Worm (Caenorhabditis elegans) whole organism, early embryonic: ENCODE results near the gene C11D2.4.

Experiments used
- B0310.2 ChIP-seq: sonication (generic microtip); optimal IDR thresholded peaks from 2 replicates; lab custom pipeline; 2016; ENCODE audit warnings: mild to moderate bottlenecking, missing genetic modification characterization, missing compliant biosample characterization
- F13C5.2 ChIP-seq: sonication (generic microtip); optimal IDR thresholded peaks from 2 replicates; lab custom pipeline; 2017; ENCODE audit warnings: mild to moderate bottlenecking, missing genetic modification characterization, inconsistent platforms, missing compliant biosample characterization
- ama-1 ChIP-seq: fragments of 150-350 bp; optimal IDR thresholded peaks from 2 replicates; lab custom pipeline; 2014
- ceh-13 ChIP-seq: fragments of 200-800 bp; sonication (Bioruptor generic); optimal IDR thresholded peaks from 2 replicates; lab custom pipeline; 2018; ENCODE audit warnings: mild to moderate bottlenecking, missing genetic modification characterization, missing compliant biosample characterization
- ceh-36 ChIP-seq: sonication (generic microtip); optimal IDR thresholded peaks from 2 replicates; lab custom pipeline; 2016; ENCODE audit warnings: missing genetic modification characterization, inconsistent platforms, missing compliant biosample characterization
- flt-1 ChIP-seq: fragments of 200-800 bp; sonication (Bioruptor generic); IDR thresholded peaks from 2 replicates; pipeline ENCODE4 v1.3.6; 2022; ENCODE audit warnings: missing genetic modification characterization, missing compliant biosample characterization
- pes-1 ChIP-seq: fragments of 200-800 bp; sonication (Bioruptor generic); IDR thresholded peaks from 2 replicates; pipeline ENCODE4 v1.3.6; 2022; ENCODE audit warnings: missing genetic modification reagents, missing genetic modification characterization, missing compliant biosample characterization
- scrt-1 ChIP-seq: fragments of 200-800 bp; sonication (Bioruptor generic); IDR thresholded peaks from 2 replicates; pipeline ENCODE4 v1.3.6; 2022; ENCODE audit warnings: missing genetic modification characterization, missing compliant biosample characterization
- sea-1 ChIP-seq: fragments of 200-800 bp; sonication (Bioruptor generic); conservative IDR thresholded peaks from 2 replicates; pipeline ENCODE4 v1.3.6; 2022; ENCODE audit warnings: missing genetic modification characterization, missing compliant biosample characterization
- tbx-11 ChIP-seq: fragments of 200-800 bp; sonication (Bioruptor generic); IDR thresholded peaks from 2 replicates; pipeline ENCODE4 v1.3.6; 2022; ENCODE audit warnings: missing genetic modification characterization, missing compliant biosample characterization
- tbx-37 ChIP-seq: fragments of 200-800 bp; sonication (Bioruptor generic); conservative IDR thresholded peaks from 2 replicates; pipeline ENCODE4 v1.3.6; 2022; ENCODE audit warnings: missing genetic modification reagents, missing genetic modification characterization, missing compliant biosample characterization
- tra-4 ChIP-seq: sonication (generic microtip); optimal IDR thresholded peaks from 2 replicates; lab custom pipeline; 2017; ENCODE audit warnings: missing genetic modification characterization, missing compliant biosample characterization

DNA sequence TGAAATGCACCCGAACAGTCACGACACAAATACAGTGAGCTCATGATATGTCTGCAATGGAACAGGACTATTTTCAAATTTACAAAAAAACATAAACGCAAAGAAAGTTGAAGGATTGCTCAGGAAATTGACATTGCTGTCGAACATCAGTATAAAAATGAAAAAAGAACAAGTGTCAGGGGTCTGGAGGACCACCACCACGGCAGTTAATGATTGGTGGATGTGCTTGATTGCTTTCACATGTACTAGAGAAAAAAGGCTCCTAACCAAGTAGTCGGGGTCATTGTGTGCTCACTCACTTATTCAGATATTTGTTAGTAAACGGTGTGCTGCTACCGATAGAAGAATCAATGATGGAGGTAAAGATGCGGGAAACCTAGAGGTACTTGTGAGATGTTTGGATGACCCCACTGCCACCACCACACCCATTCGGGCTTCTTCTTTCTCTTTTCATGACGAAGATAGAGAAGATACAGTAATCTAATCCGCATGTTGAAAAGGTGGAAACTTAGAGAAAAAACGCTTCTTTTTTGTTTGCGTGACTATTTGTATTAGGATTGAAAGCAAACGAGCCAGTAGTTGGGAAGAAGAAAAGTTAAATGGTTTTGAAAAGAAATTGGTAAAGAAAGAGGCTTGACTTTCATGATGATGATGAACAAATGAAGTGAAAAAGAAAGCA, 29.4 kb downstream of the C11D2.4 start, which contains the start of gene M03D4.4:
- TF ChIP-seq ceh-13 (GFP tag; lab: Kevin White, UChicago) (no peak), tbx-37 (no peak), ama-1 (lab: Kevin White, UChicago) (no peak), scrt-1 (GFP tag; lab: Robert Waterston, UW) (no peak), tra-4 (tag; lab: Kevin White, UChicago) (no peak), sea-1 (GFP tag; lab: Robert Waterston, UW) (no peak), pes-1 (GFP tag; lab: Robert Waterston, UW) (no peak), B0310.2 (tag; lab: Kevin White, UChicago) (no peak), ceh-36 (tag; lab: Kevin White, UChicago) (no peak), F13C5.2 (tag; lab: Kevin White, UChicago) (no peak), tbx-11 (GFP tag; lab: Robert Waterston, UW) (no peak), flt-1 (no peak)
